Worm (Caenorhabditis elegans): ENCODE results near the gene clk-1.

The clk-1 gene

ce11 chrIII:5263299-5263993 is 14.2 kb upstream of the clk-1 start, which contains the start of the genes C34E10.9 and hap-1:
Gene C34E10.9, minus strand, starts transcription at chrIII:5263399.
Gene hap-1, plus strand, starts transcription at chrIII:5263943.
- TF ChIP-seq efl-1 (optimal IDR thresholded peaks at IDR 0.05) (no peak), efl-1 (GFP tag; optimal IDR thresholded peaks at IDR 0.05 in 1 of 2) (peak in 1 of 2 experiments; percentile 18), unc-62 (GFP tag; optimal IDR thresholded peaks at IDR 0.05) (no peak), nhr-11 (tag; optimal IDR thresholded peaks at IDR 0.05) (no peak), vab-15 (tag; optimal IDR thresholded peaks at IDR 0.05) (no peak), irx-1 (tag; optimal IDR thresholded peaks at IDR 0.05) (no peak)

- TF ChIP-seq fkh-4 (tag; optimal IDR thresholded peaks at IDR 0.05; ENCODE audit: borderline replicate concordance) (no peak), pqm-1 (tag; optimal IDR thresholded peaks at IDR 0.05) (no peak), lin-15B (tag; optimal IDR thresholded peaks at IDR 0.05) (no peak), dsc-1 (tag; optimal IDR thresholded peaks at IDR 0.05) (no peak), nhr-20 (tag; optimal IDR thresholded peaks at IDR 0.05) (no peak), nhr-71 (tag; optimal IDR thresholded peaks at IDR 0.05) (no peak), nhr-76 (tag; optimal IDR thresholded peaks at IDR 0.05) (no peak)
Observed at ce11 chrIII:5264813-5265212, 12.9 kb upstream of the clk-1 start, which contains the start of gene gro-1. Gene gro-1, plus strand, starts transcription at chrIII:5265113.

ce11 chrIII:5267217-5267906 is 10.3 kb upstream of the clk-1 start, which contains the start of gene ZC395.5:
Gene ZC395.5, plus strand, starts transcription at chrIII:5267848.
- TF ChIP-seq C34B4.2 (tag; optimal IDR thresholded peaks at IDR 0.05) = no peak
- no peak for TF ChIP-seq efl-1 (optimal IDR thresholded peaks at IDR 0.05)
- TF ChIP-seq efl-1 (GFP tag; optimal IDR thresholded peaks at IDR 0.05 in 1 of 2) = peak in 1 of 2 experiments; percentile 52
- no peak for TF ChIP-seq ceh-82 (tag; optimal IDR thresholded peaks at IDR 0.05)
- TF ChIP-seq swsn-7 (tag; optimal IDR thresholded peaks at IDR 0.05) = no peak
- no peak for TF ChIP-seq dsc-1 (tag; optimal IDR thresholded peaks at IDR 0.05)
- peak; percentile 69 for TF ChIP-seq elt-2 (tag; optimal IDR thresholded peaks at IDR 0.05)
- TF ChIP-seq nhr-20 (tag; optimal IDR thresholded peaks at IDR 0.05) = peak; percentile 28
- no peak for TF ChIP-seq nhr-76 (tag; optimal IDR thresholded peaks at IDR 0.05)
- TF ChIP-seq lsy-2 (tag; optimal IDR thresholded peaks at IDR 0.05) = peak in 1 of 2 experiments; percentile 24
- TF ChIP-seq mdl-1 (tag; optimal IDR thresholded peaks at IDR 0.05) = no peak
- peak in 1 of 2 experiments; percentile 34 for TF ChIP-seq lin-35 (GFP tag; optimal IDR thresholded peaks at IDR 0.05)
- no peak for TF ChIP-seq ceh-88 (GFP tag; IDR thresholded peaks at IDR 0.05)
- peak; percentile 16 for TF ChIP-seq blmp-1 (tag; optimal IDR thresholded peaks at IDR 0.05)
- no peak for TF ChIP-seq lin-39 (tag; optimal IDR thresholded peaks at IDR 0.05)
- TF ChIP-seq snu-23 (GFP tag; optimal IDR thresholded peaks at IDR 0.05) = peak; percentile 8
- peak; percentile 14 for TF ChIP-seq nhr-90 (tag; optimal IDR thresholded peaks at IDR 0.05; ENCODE audit: poor library complexity)
- no peak for TF ChIP-seq sptf-1 (tag; optimal IDR thresholded peaks at IDR 0.05)

ce11 chrIII:5268486-5268885 is 9.2 kb upstream of the clk-1 start:
- TF ChIP-seq ces-1 (GFP tag; optimal IDR thresholded peaks at IDR 0.05) (no peak), lin-14 (GFP tag; optimal IDR thresholded peaks at IDR 0.05) (no peak), efl-1 (optimal IDR thresholded peaks at IDR 0.05) (no peak), efl-1 (GFP tag; optimal IDR thresholded peaks at IDR 0.05 in 1 of 2) (peak in 1 of 2 experiments; percentile 69), lsy-2 (tag; optimal IDR thresholded peaks at IDR 0.05) (peak; percentile 8), elt-2 (tag; optimal IDR thresholded peaks at IDR 0.05) (peak; percentile 6), lin-35 (GFP tag; optimal IDR thresholded peaks at IDR 0.05) (peak in 1 of 2 experiments; percentile 47), nhr-11 (tag; optimal IDR thresholded peaks at IDR 0.05) (no peak)

ce11 chrIII:5269814-5270213 is 7.9 kb upstream of the clk-1 start, which contains the start of gene ZC395.4:
Gene ZC395.4, plus strand, starts transcription at chrIII:5270114.
- TF ChIP-seq sptf-1 (tag; optimal IDR thresholded peaks at IDR 0.05) (no peak), C34B4.2 (tag; optimal IDR thresholded peaks at IDR 0.05) (no peak), egl-13 (tag; optimal IDR thresholded peaks at IDR 0.05) (no peak), unc-30 (tag; optimal IDR thresholded peaks at IDR 0.05) (no peak), nhr-19 (GFP tag; conservative IDR thresholded peaks at IDR 0.05) (no peak), efl-3 (GFP tag; optimal IDR thresholded peaks at IDR 0.05) (no peak), blmp-1 (tag; optimal IDR thresholded peaks at IDR 0.05) (no peak), nhr-47 (tag; optimal IDR thresholded peaks at IDR 0.05) (no peak), mep-1 (tag; optimal IDR thresholded peaks at IDR 0.05) (no peak), lin-13 (GFP tag; optimal IDR thresholded peaks at IDR 0.05) (no peak), fkh-10 (GFP tag; optimal IDR thresholded peaks at IDR 0.05) (no peak), nhr-84 (tag; optimal IDR thresholded peaks at IDR 0.05) (no peak), nhr-20 (tag; optimal IDR thresholded peaks at IDR 0.05) (no peak), efl-1 (optimal IDR thresholded peaks at IDR 0.05) (no peak), efl-1 (GFP tag; optimal IDR thresholded peaks at IDR 0.05 in 1 of 2) (no peak), lsy-2 (tag; optimal IDR thresholded peaks at IDR 0.05) (no peak), lin-39 (tag; optimal IDR thresholded peaks at IDR 0.05) (no peak), alr-1 (tag; optimal IDR thresholded peaks at IDR 0.05; ENCODE audit: borderline replicate concordance) (no peak), unc-62 (GFP tag; optimal IDR thresholded peaks at IDR 0.05) (no peak), ceh-8 (GFP tag; optimal IDR thresholded peaks at IDR 0.05) (no peak), aly-2 (tag; optimal IDR thresholded peaks at IDR 0.05) (no peak)

Data from whole organism, L1 larva.